Worm (Caenorhabditis elegans): ENCODE measurements around the gene elt-7.

DNA sequence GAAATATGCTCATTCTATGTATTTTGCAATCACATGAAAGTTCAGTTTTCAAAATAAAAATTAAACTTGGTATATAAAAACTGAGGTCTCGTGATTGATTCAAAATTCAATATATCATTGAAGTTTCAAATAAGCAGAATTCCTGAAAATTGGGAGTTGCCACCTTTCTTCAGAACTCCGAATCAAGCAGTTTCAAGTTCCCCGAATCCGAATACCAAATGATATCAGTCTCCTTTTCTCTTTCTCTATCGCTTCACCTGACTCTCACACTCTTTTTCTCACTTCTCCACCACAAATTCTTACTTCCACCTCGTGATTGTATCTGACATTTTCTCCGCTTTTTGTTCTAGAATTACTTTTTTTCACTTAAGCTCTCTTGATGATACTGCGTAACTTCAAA is 23.8 kb downstream of the elt-7 start, which contains the start of gene R02F11.2:
- TF ChIP-seq pha-4 (GFP tag; IDR thresholded peaks at IDR 0.05) (no peak), pha-4 (tag; optimal IDR thresholded peaks at IDR 0.05) (no peak), R02D3.7 (tag; optimal IDR thresholded peaks at IDR 0.05) (no peak), lin-38 (GFP tag; IDR thresholded peaks at IDR 0.05) (no peak), hlh-30 (tag; optimal IDR thresholded peaks at IDR 0.05; ENCODE audit: insufficient read depth) (no peak), zag-1 (tag; optimal IDR thresholded peaks at IDR 0.05) (no peak), zfp-2 (tag; optimal IDR thresholded peaks at IDR 0.05) (no peak), pqm-1 (tag; optimal IDR thresholded peaks at IDR 0.05) (no peak), zfp-3 (GFP tag; conservative IDR thresholded peaks at IDR 0.05) (no peak), unc-62 (GFP tag; optimal IDR thresholded peaks at IDR 0.05 in 1 of 2) (no peak), unc-62 (tag; optimal IDR thresholded peaks at IDR 0.05) (no peak), dve-1 (tag; optimal IDR thresholded peaks at IDR 0.05; ENCODE audit: insufficient read depth) (no peak), lin-13 (GFP tag; optimal IDR thresholded peaks at IDR 0.05) (no peak)

Measured in whole organism, L4 larva.